Worm (Caenorhabditis elegans) whole organism, L2 larva: ENCODE data around the gene idpb-4.
A peak's percentile ranks its signal among the peaks of the same experiment; 100 is the strongest.

Experiments
- C34F6.9 ChIP-seq: fragments of 150-350 bp; optimal IDR thresholded peaks from 2 replicates; lab custom pipeline; 2014; ENCODE audit warnings: missing biosample characterization, missing genetic modification characterization
- F13H6.1 ChIP-seq: sonication (generic microtip); optimal IDR thresholded peaks from 2 replicates; lab custom pipeline; 2016; ENCODE audit warnings: missing genetic modification characterization, missing compliant biosample characterization
- R02D3.7 ChIP-seq: fragments of 150-350 bp; optimal IDR thresholded peaks from 2 replicates; lab custom pipeline; 2014; ENCODE audit warnings: missing biosample characterization, missing genetic modification characterization
- Y55F3AM.14 ChIP-seq: fragments of 200-800 bp; sonication (Bioruptor generic); optimal IDR thresholded peaks from 2 replicates; lab custom pipeline; 2018; ENCODE audit warnings: mild to moderate bottlenecking, missing genetic modification characterization, missing compliant biosample characterization
- ZK546.5 ChIP-seq: sonication (generic microtip); optimal IDR thresholded peaks from 2 replicates; lab custom pipeline; 2017; ENCODE audit warnings: missing biosample characterization, missing genetic modification characterization
- ama-1 ChIP-seq: fragments of 150-350 bp; optimal IDR thresholded peaks from 2 replicates; lab custom pipeline; 2018; ENCODE audit warnings: inconsistent platforms
- blmp-1 ChIP-seq: sonication (generic microtip); optimal IDR thresholded peaks from 2 replicates; lab custom pipeline; 2017; ENCODE audit warnings: missing genetic modification characterization, mild to moderate bottlenecking, missing compliant biosample characterization, antibody characterized with exemption, moderate library complexity; ENCODE audit not compliant: insufficient read depth
- ceh-16 ChIP-seq: fragments of 150-350 bp; optimal IDR thresholded peaks from 2 replicates; lab custom pipeline; 2014; ENCODE audit warnings: missing biosample characterization, missing genetic modification characterization
- ceh-82 ChIP-seq: fragments of 150-350 bp; optimal IDR thresholded peaks from 2 replicates; lab custom pipeline; 2014; ENCODE audit warnings: missing biosample characterization, missing genetic modification characterization
- dmd-4 ChIP-seq: sonication (generic microtip); optimal IDR thresholded peaks from 2 replicates; lab custom pipeline; 2017; ENCODE audit warnings: missing biosample characterization, missing genetic modification characterization
- elt-1 ChIP-seq: fragments of 150-350 bp; optimal IDR thresholded peaks from 2 replicates; lab custom pipeline; 2014; ENCODE audit warnings: missing biosample characterization, missing genetic modification characterization
- elt-3 ChIP-seq: sonication (generic microtip); optimal IDR thresholded peaks from 2 replicates; lab custom pipeline; 2017; ENCODE audit warnings: missing biosample characterization, missing genetic modification characterization
- fos-1 ChIP-seq: fragments of 150-350 bp; optimal IDR thresholded peaks from 2 replicates; lab custom pipeline; 2014; ENCODE audit warnings: missing biosample characterization, missing genetic modification characterization
- gmeb-1 ChIP-seq: fragments of 150-350 bp; optimal IDR thresholded peaks from 2 replicates; lab custom pipeline; 2014; ENCODE audit warnings: missing biosample characterization, missing genetic modification characterization
- lin-11 ChIP-seq: fragments of 150-350 bp; sonication (generic microtip); optimal IDR thresholded peaks from 2 replicates; lab custom pipeline; 2014; ENCODE audit warnings: missing biosample characterization, missing genetic modification characterization, inconsistent platforms, mixed read lengths
- lin-13 ChIP-seq: fragments of 150-350 bp; optimal IDR thresholded peaks from 2 replicates; lab custom pipeline; 2014; ENCODE audit warnings: missing biosample characterization, missing genetic modification reagents, missing genetic modification characterization
- lsy-2 ChIP-seq, 2 experiments: fragments of 150-350 bp in 1 of 2; sonication (generic microtip) in 1 of 2; optimal IDR thresholded peaks; 2 replicates each; lab custom pipeline; 2014 to 2017; ENCODE audit warnings: missing biosample characterization in 2 of 2, missing genetic modification characterization in 2 of 2
- mab-5 ChIP-seq: fragments of 150-350 bp; optimal IDR thresholded peaks from 2 replicates; lab custom pipeline; 2014; ENCODE audit warnings: missing biosample characterization, missing genetic modification characterization
- nhr-11 ChIP-seq: fragments of 150-350 bp; optimal IDR thresholded peaks from 2 replicates; lab custom pipeline; 2014; ENCODE audit warnings: missing biosample characterization, missing genetic modification characterization
- nhr-12 ChIP-seq: fragments of 150-350 bp; optimal IDR thresholded peaks from 2 replicates; lab custom pipeline; 2014; ENCODE audit warnings: missing biosample characterization, missing genetic modification characterization
- nhr-129 ChIP-seq: fragments of 150-350 bp; optimal IDR thresholded peaks from 2 replicates; lab custom pipeline; 2014; ENCODE audit warnings: missing biosample characterization, missing genetic modification characterization
- nhr-21 ChIP-seq: fragments of 150-350 bp; optimal IDR thresholded peaks from 2 replicates; lab custom pipeline; 2014; ENCODE audit warnings: missing biosample characterization, missing genetic modification characterization
- nhr-237 ChIP-seq: fragments of 150-350 bp; optimal IDR thresholded peaks from 2 replicates; lab custom pipeline; 2014; ENCODE audit warnings: missing biosample characterization, missing genetic modification characterization
- nhr-77 ChIP-seq: fragments of 150-350 bp; optimal IDR thresholded peaks from 2 replicates; lab custom pipeline; 2014; ENCODE audit warnings: missing biosample characterization, missing genetic modification characterization
- peb-1 ChIP-seq: fragments of 150-350 bp; optimal IDR thresholded peaks from 2 replicates; lab custom pipeline; 2014; ENCODE audit warnings: missing biosample characterization, missing genetic modification characterization
- sem-4 ChIP-seq: fragments of 150-350 bp; optimal IDR thresholded peaks from 2 replicates; lab custom pipeline; 2014; ENCODE audit warnings: missing biosample characterization, missing genetic modification reagents, missing genetic modification characterization
- skn-1 ChIP-seq: sonication (generic microtip); optimal IDR thresholded peaks from 2 replicates; lab custom pipeline; 2017; ENCODE audit warnings: missing biosample characterization, missing genetic modification characterization
- sma-3 ChIP-seq: sonication (generic microtip); optimal IDR thresholded peaks from 2 replicates; lab custom pipeline; 2016; ENCODE audit warnings: missing genetic modification reagents, missing genetic modification characterization, missing compliant biosample characterization
- sma-9 ChIP-seq, 2 experiments: fragments of 150-350 bp in 1 of 2; sonication (generic microtip) in 1 of 2; optimal IDR thresholded peaks; 2 replicates each; lab custom pipeline; 2014 to 2016; ENCODE audit warnings: missing genetic modification characterization in 2 of 2, mild to moderate bottlenecking in 1 of 2, missing biosample characterization in 1 of 2, missing compliant biosample characterization in 1 of 2, missing genetic modification reagents in 1 of 2, moderate library complexity in 1 of 2
- unc-55 ChIP-seq: fragments of 150-350 bp; sonication (generic microtip); optimal IDR thresholded peaks from 3 replicates; lab custom pipeline; 2014; ENCODE audit warnings: missing biosample characterization, missing genetic modification reagents, missing genetic modification characterization
- unc-62 ChIP-seq: fragments of 150-350 bp; optimal IDR thresholded peaks from 2 replicates; lab custom pipeline; 2014; ENCODE audit warnings: missing biosample characterization, missing genetic modification reagents, missing genetic modification characterization
- zag-1 ChIP-seq: fragments of 150-350 bp; optimal IDR thresholded peaks from 2 replicates; lab custom pipeline; 2014; ENCODE audit warnings: missing biosample characterization, missing genetic modification characterization

idpb-4 gene

DNA sequence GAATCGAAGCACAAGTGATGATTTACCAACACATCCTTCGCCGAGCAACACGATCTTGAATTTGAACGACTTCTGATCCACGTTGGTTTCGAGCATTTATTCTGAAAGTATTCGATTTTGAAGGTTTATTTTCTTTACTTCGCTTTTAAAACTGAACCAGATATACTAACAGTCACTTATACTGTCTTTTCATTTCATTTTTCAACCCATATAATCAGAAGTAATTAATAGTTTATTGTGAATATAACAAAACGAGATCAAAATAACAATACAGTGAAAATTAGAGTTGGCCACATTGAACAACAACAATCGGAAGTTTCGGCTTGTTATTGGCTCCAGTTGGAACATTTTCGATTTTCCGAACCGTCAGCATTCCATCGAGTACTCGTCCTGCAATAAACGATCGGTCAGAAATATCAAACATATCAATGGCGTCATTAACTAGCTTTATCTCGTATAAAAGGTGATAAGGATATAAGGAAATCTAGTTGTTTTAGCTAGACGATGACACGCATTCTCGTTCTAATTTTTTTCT is 22.4 kb downstream of the idpb-4 start, which contains the start of the genes rab-21 and T01B7.13:
Gene rab-21, minus strand, starts transcription at position 101 of the 535 bp plus-strand sequence.
Gene T01B7.13, plus strand, starts transcription at position 485 of the 535 bp plus-strand sequence.
- TF ChIP-seq elt-3 (no peak), sma-9 (GFP tag; optimal IDR thresholded peaks at IDR 0.05; lab: Kevin White, UChicago) (no peak), sma-9 (tag; optimal IDR thresholded peaks at IDR 0.05; lab: Kevin White, UChicago) (no peak), skn-1 (no peak), unc-55 (GFP tag; lab: Kevin White, UChicago) (no peak)

DNA sequence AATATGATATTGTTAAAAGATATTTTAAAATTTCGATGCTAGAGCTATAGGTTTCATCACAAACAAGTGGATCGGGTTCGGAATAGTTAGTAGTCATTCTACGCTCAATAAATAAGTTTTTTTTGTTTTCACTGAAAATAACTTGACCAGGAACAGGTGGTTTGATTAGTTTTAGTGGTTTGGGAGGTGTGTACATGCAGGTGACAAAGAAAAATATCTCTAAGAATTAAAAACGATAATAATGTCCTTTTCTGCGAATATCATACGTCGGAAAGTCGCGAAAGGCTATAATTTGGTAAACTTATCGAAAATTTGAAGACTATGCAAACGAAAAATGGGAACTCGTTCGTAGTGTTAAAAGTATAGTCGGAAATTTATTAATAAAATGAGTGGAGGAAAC is 27.0 kb downstream of the idpb-4 start, which contains the start of gene srg-15:
Gene srg-15, minus strand, starts transcription at position 101 of the 400 bp plus-strand sequence.
- TF ChIP-seq nhr-77, result no peak
- TF ChIP-seq nhr-12 (tag; lab: Kevin White, UChicago), result no peak
- TF ChIP-seq sma-3 (GFP tag; lab: Kevin White, UChicago), result no peak
- TF ChIP-seq ceh-16 (tag; lab: Kevin White, UChicago), result no peak
- TF ChIP-seq unc-55 (GFP tag; lab: Kevin White, UChicago), result no peak
- no peak for TF ChIP-seq skn-1
- TF ChIP-seq nhr-21, result no peak
- no peak for TF ChIP-seq R02D3.7 (tag; lab: Kevin White, UChicago)
- TF ChIP-seq ZK546.5 (tag; lab: Kevin White, UChicago), result no peak
- TF ChIP-seq ama-1 (lab: Kevin White, UChicago), result no peak
- TF ChIP-seq F13H6.1, result no peak
- no peak for TF ChIP-seq peb-1
- TF ChIP-seq sem-4 (tag; lab: Kevin White, UChicago), result no peak
- no peak for TF ChIP-seq lin-13 (GFP tag; lab: Kevin White, UChicago)

ce11 chrII:8707024-8707423 is 30.3 kb downstream of the idpb-4 start, which contains the start of gene cup-16:
TSS of gene cup-16 (plus strand) at chrII:8707155.
- TF ChIP-seq sma-9 (GFP tag; optimal IDR thresholded peaks at IDR 0.05; lab: Kevin White, UChicago) (peak; percentile 64), sma-9 (tag; optimal IDR thresholded peaks at IDR 0.05; lab: Kevin White, UChicago) (no peak), unc-62 (GFP tag; lab: Kevin White, UChicago) (peak; percentile 13), unc-55 (GFP tag; lab: Kevin White, UChicago) (no peak), sem-4 (tag; lab: Kevin White, UChicago) (peak; percentile 6), nhr-237 (no peak), C34F6.9 (tag; lab: Kevin White, UChicago) (peak; percentile 19), lsy-2 (tag; optimal IDR thresholded peaks at IDR 0.05; lab: Kevin White, UChicago) (peak in 1 of 2 experiments; percentile 63), mab-5 (peak; percentile 20), F13H6.1 (peak; percentile 55), nhr-129 (tag; lab: Kevin White, UChicago) (peak; percentile 38)

- TF ChIP-seq dmd-4 (tag; lab: Kevin White, UChicago), result no peak
- TF ChIP-seq gmeb-1 (tag; lab: Kevin White, UChicago), result no peak
- no peak for TF ChIP-seq lin-11 (tag; lab: Kevin White, UChicago)
- TF ChIP-seq fos-1, result peak; percentile 51
- TF ChIP-seq ama-1 (lab: Kevin White, UChicago), result no peak
- TF ChIP-seq ceh-82 (tag; lab: Kevin White, UChicago), result no peak
Measured at ce11 chrII:8704413-8704874, 32.9 kb downstream of the idpb-4 start, which contains the start of gene prx-5. TSS of gene prx-5 (plus strand) at chrII:8704824.

- TF ChIP-seq elt-1 (no peak), Y55F3AM.14 (GFP tag; lab: Kevin White, UChicago) (no peak), peb-1 (no peak), ama-1 (lab: Kevin White, UChicago) (no peak), gmeb-1 (tag; lab: Kevin White, UChicago) (no peak), nhr-21 (no peak), nhr-11 (no peak), lin-13 (GFP tag; lab: Kevin White, UChicago) (no peak), mab-5 (no peak), sem-4 (tag; lab: Kevin White, UChicago) (no peak), dmd-4 (tag; lab: Kevin White, UChicago) (no peak), zag-1 (no peak), blmp-1 (no peak)
Measured at ce11 chrII:8703729-8704128, 33.6 kb downstream of the idpb-4 start, which contains the start of gene ceh-7. TSS of gene ceh-7 (minus strand) at chrII:8703829.
